Worm (Caenorhabditis elegans) whole organism, L4/young adult: Measurements from ENCODE around the gene nas-18.

Experiments
- W03F9.2 ChIP-seq: fragments of 150-350 bp; optimal IDR thresholded peaks from 2 replicates; lab custom pipeline; 2014; ENCODE audit warnings: missing biosample characterization, missing genetic modification characterization
- dao-5 ChIP-seq: sonication (generic microtip); optimal IDR thresholded peaks from 2 replicates; lab custom pipeline; 2016; ENCODE audit warnings: missing genotype, missing genetic modification characterization, moderate library complexity, missing compliant biosample characterization
- him-1 ChIP-seq: sonication (generic microtip); optimal IDR thresholded peaks from 2 replicates; lab custom pipeline; 2016; ENCODE audit warnings: missing genotype, missing genetic modification reagents, missing genetic modification characterization, missing compliant biosample characterization

DNA sequence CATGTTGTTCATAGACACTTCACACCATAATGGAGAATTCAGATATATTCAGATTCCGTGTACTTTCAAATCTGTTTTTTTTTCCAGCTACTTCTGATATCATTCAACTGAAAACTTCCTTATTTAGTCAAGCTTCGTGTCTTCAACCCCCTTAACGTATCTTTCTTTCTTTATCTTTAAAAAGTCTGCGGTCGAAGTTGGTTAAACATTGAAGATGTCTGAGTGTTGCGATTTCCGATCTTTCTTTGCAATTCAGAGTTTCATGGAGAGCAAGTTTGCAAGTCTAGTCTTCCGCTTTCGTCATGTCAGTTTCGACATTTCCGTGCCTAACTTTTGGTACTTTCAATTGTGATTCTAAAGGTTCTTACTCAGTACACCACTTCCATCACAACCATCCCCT is 39.0 kb downstream of the nas-18 start:
- no peak for TF ChIP-seq him-1 (tag; lab: Kevin White, UChicago)
- TF ChIP-seq W03F9.2 (tag; lab: Kevin White, UChicago), result no peak
- TF ChIP-seq dao-5, result no peak
